Worm (Caenorhabditis elegans) whole organism, early embryonic: ENCODE measurements around the gene pals-16.

Experiments
- B0310.2 ChIP-seq: sonication (generic microtip); optimal IDR thresholded peaks from 2 replicates; lab custom pipeline; 2016; ENCODE audit warnings: mild to moderate bottlenecking, missing genetic modification characterization, missing compliant biosample characterization
- F13C5.2 ChIP-seq: sonication (generic microtip); optimal IDR thresholded peaks from 2 replicates; lab custom pipeline; 2017; ENCODE audit warnings: mild to moderate bottlenecking, missing genetic modification characterization, inconsistent platforms, missing compliant biosample characterization
- ama-1 ChIP-seq: fragments of 150-350 bp; optimal IDR thresholded peaks from 2 replicates; lab custom pipeline; 2014
- ceh-13 ChIP-seq: fragments of 200-800 bp; sonication (Bioruptor generic); optimal IDR thresholded peaks from 2 replicates; lab custom pipeline; 2018; ENCODE audit warnings: mild to moderate bottlenecking, missing genetic modification characterization, missing compliant biosample characterization
- ceh-36 ChIP-seq: sonication (generic microtip); optimal IDR thresholded peaks from 2 replicates; lab custom pipeline; 2016; ENCODE audit warnings: missing genetic modification characterization, inconsistent platforms, missing compliant biosample characterization
- ets-7 ChIP-seq: sonication (generic microtip); optimal IDR thresholded peaks from 2 replicates; lab custom pipeline; 2016; ENCODE audit warnings: missing genotype, missing genetic modification characterization, missing compliant biosample characterization
- flt-1 ChIP-seq: fragments of 200-800 bp; sonication (Bioruptor generic); IDR thresholded peaks from 2 replicates; pipeline ENCODE4 v1.3.6; 2022; ENCODE audit warnings: missing genetic modification characterization, missing compliant biosample characterization
- hmbx-1 ChIP-seq: sonication (generic microtip); optimal IDR thresholded peaks from 2 replicates; lab custom pipeline; 2016; ENCODE audit warnings: mild to moderate bottlenecking, missing genetic modification characterization, missing compliant biosample characterization
- pes-1 ChIP-seq: fragments of 200-800 bp; sonication (Bioruptor generic); IDR thresholded peaks from 2 replicates; pipeline ENCODE4 v1.3.6; 2022; ENCODE audit warnings: missing genetic modification reagents, missing genetic modification characterization, missing compliant biosample characterization
- scrt-1 ChIP-seq: fragments of 200-800 bp; sonication (Bioruptor generic); IDR thresholded peaks from 2 replicates; pipeline ENCODE4 v1.3.6; 2022; ENCODE audit warnings: missing genetic modification characterization, missing compliant biosample characterization
- sea-1 ChIP-seq: fragments of 200-800 bp; sonication (Bioruptor generic); conservative IDR thresholded peaks from 2 replicates; pipeline ENCODE4 v1.3.6; 2022; ENCODE audit warnings: missing genetic modification characterization, missing compliant biosample characterization
- tbx-37 ChIP-seq: fragments of 200-800 bp; sonication (Bioruptor generic); conservative IDR thresholded peaks from 2 replicates; pipeline ENCODE4 v1.3.6; 2022; ENCODE audit warnings: missing genetic modification reagents, missing genetic modification characterization, missing compliant biosample characterization
- tra-4 ChIP-seq: sonication (generic microtip); optimal IDR thresholded peaks from 2 replicates; lab custom pipeline; 2017; ENCODE audit warnings: missing genetic modification characterization, missing compliant biosample characterization

- TF ChIP-seq tra-4 (tag; lab: Kevin White, UChicago), result no peak
- no peak for TF ChIP-seq tbx-37 (GFP tag; lab: Robert Waterston, UW)
- TF ChIP-seq scrt-1 (GFP tag; lab: Robert Waterston, UW), result no peak
- no peak for TF ChIP-seq ceh-36
- no peak for TF ChIP-seq flt-1 (GFP tag; lab: Robert Waterston, UW)
- TF ChIP-seq ceh-13, result no peak
- no peak for TF ChIP-seq pes-1
- TF ChIP-seq F13C5.2 (tag; lab: Kevin White, UChicago), result no peak
- no peak for TF ChIP-seq ama-1 (lab: Kevin White, UChicago)
- TF ChIP-seq hmbx-1 (tag; lab: Kevin White, UChicago), result no peak
- no peak for TF ChIP-seq ets-7 (tag; lab: Kevin White, UChicago)
- no peak for TF ChIP-seq sea-1 (GFP tag; lab: Robert Waterston, UW)
- TF ChIP-seq B0310.2 (tag; lab: Kevin White, UChicago), result no peak
Measured at ce11 chrIII:1409139-1409538, 9.4 kb downstream of the pals-16 start, which contains the start of gene Y82E9BR.22.
